Worm (Caenorhabditis elegans) whole organism, early embryonic: Measurements from ENCODE around the gene ncs-6.

Experiments
- F13C5.2 ChIP-seq: sonication (generic microtip); optimal IDR thresholded peaks from 2 replicates; lab custom pipeline; 2017; ENCODE audit warnings: mild to moderate bottlenecking, missing genetic modification characterization, inconsistent platforms, missing compliant biosample characterization
- pes-1 ChIP-seq: fragments of 200-800 bp; sonication (Bioruptor generic); IDR thresholded peaks from 2 replicates; pipeline ENCODE4 v1.3.6; 2022; ENCODE audit warnings: missing genetic modification reagents, missing genetic modification characterization, missing compliant biosample characterization
- sea-1 ChIP-seq: fragments of 200-800 bp; sonication (Bioruptor generic); conservative IDR thresholded peaks from 2 replicates; pipeline ENCODE4 v1.3.6; 2022; ENCODE audit warnings: missing genetic modification characterization, missing compliant biosample characterization

DNA sequence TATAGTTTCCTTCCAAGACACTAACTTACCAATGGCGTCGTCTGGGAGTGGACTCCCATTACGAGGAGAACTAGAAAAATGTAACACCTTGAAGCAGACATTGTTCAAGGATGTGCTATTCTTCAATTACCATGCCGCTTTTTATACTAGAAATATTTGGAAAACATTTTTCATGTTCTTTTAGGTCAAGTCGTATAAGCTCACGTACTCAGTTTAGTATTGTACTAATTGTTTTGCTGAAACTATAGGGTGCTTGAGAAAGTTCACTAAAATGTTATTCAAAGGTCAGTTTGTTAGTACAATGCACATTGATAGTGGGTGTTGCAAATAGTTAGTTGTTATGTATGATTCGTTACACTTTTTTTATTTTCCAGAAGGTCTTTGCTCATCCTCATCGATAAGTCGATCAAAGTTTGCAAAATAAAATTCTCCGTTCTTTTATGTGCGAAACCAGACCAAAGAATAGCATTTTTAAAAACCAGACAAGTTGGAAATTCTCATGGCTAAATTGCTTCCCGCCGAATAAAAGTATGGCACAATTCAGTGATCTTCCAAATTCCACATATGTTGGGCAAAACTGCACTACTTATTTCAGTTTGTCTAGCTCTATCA, 42.7 kb upstream of the ncs-6 start, which contains the start of the genes clec-128 and clec-129:
- TF ChIP-seq sea-1 (GFP tag; lab: Robert Waterston, UW) (no peak), F13C5.2 (no peak), pes-1 (no peak)
